Worm (Caenorhabditis elegans) whole organism, young adult: ENCODE results near the gene F54H5.3.

ENCODE experiments used
- B0336.3 ChIP-seq: fragments of 200-800 bp; sonication (Bioruptor generic); IDR thresholded peaks from 2 replicates; pipeline ENCODE4 v1.3.6; 2022; ENCODE audit warnings: missing genetic modification characterization, missing compliant biosample characterization
- F10E7.11 ChIP-seq: sonication (generic microtip); optimal IDR thresholded peaks from 2 replicates; lab custom pipeline; 2017; ENCODE audit warnings: mild to moderate bottlenecking, missing genetic modification characterization, moderate library complexity, missing compliant biosample characterization
- F23B12.7 ChIP-seq: sonication (generic microtip); optimal IDR thresholded peaks from 2 replicates; lab custom pipeline; 2017; ENCODE audit warnings: missing genetic modification characterization, mild to moderate bottlenecking, missing compliant biosample characterization, antibody characterized with exemption, moderate library complexity; ENCODE audit not compliant: insufficient read depth
- F33H1.4 ChIP-seq: fragments of 200-800 bp; sonication (Bioruptor generic); IDR thresholded peaks from 2 replicates; pipeline ENCODE4 v1.3.6; 2022; ENCODE audit warnings: missing genetic modification reagents, missing genetic modification characterization, missing compliant biosample characterization
- F39B2.1 ChIP-seq: fragments of 200-800 bp; sonication (Bioruptor generic); IDR thresholded peaks from 2 replicates; pipeline ENCODE4 v1.3.6; 2022; ENCODE audit warnings: missing genetic modification reagents, missing genetic modification characterization, missing compliant biosample characterization
- F57A8.1 ChIP-seq: fragments of 200-800 bp; sonication (Bioruptor generic); optimal IDR thresholded peaks from 2 replicates; lab custom pipeline; 2018; ENCODE audit warnings: mild to moderate bottlenecking, missing genetic modification characterization, moderate library complexity, missing compliant biosample characterization
- Y53F4B.3 ChIP-seq: fragments of 200-800 bp; sonication (Bioruptor generic); IDR thresholded peaks from 2 replicates; pipeline ENCODE4 v1.3.6; 2022; ENCODE audit warnings: missing genetic modification reagents, missing genetic modification characterization, missing compliant biosample characterization
- ZK185.1 ChIP-seq: sonication (generic microtip); optimal IDR thresholded peaks from 2 replicates; lab custom pipeline; 2016; ENCODE audit warnings: mild to moderate bottlenecking, missing genetic modification characterization, missing compliant biosample characterization; ENCODE audit not compliant: poor library complexity, severe bottlenecking
- ama-1 ChIP-seq, 3 experiments: fragments of 150-350 bp in 1 of 3; sonication (generic microtip) in 2 of 3; optimal IDR thresholded peaks; 2 replicates each; lab custom pipeline; 2014 to 2018; ENCODE audit warnings: missing biosample characterization in 2 of 3, missing genetic modification characterization in 2 of 3, missing genetic modification reagents in 2 of 3
- aptf-2 ChIP-seq: fragments of 200-800 bp; sonication (Bioruptor generic); conservative IDR thresholded peaks from 2 replicates; pipeline ENCODE4 v1.3.6; 2022; ENCODE audit warnings: missing genetic modification reagents, missing genetic modification characterization, missing compliant biosample characterization
- bed-1 ChIP-seq: fragments of 200-800 bp; sonication (Bioruptor generic); IDR thresholded peaks from 2 replicates; pipeline ENCODE4 v1.3.6; 2022; ENCODE audit warnings: missing genetic modification reagents, missing genetic modification characterization, missing compliant biosample characterization
- bed-2 ChIP-seq: fragments of 200-800 bp; sonication (Bioruptor generic); IDR thresholded peaks from 2 replicates; pipeline ENCODE4 v1.3.6; 2022; ENCODE audit warnings: missing genetic modification reagents, missing genetic modification characterization, missing compliant biosample characterization
- ccch-3 ChIP-seq: fragments of 200-800 bp; sonication (Bioruptor generic); optimal IDR thresholded peaks from 2 replicates; lab custom pipeline; 2018; ENCODE audit warnings: mild to moderate bottlenecking, missing genetic modification characterization, missing compliant biosample characterization
- cebp-1 ChIP-seq, 2 experiments: fragments of 200-800 bp in 1 of 2; sonication (Bioruptor generic) in 1 of 2; sonication (generic microtip) in 1 of 2; IDR thresholded peaks in 1 of 2; optimal IDR thresholded peaks in 1 of 2; 2 replicates each; pipeline versions ENCODE4 v1.3.6 to Lab custom; 2017 to 2022; ENCODE audit warnings: missing compliant biosample characterization in 2 of 2, missing genetic modification characterization in 2 of 2, mild to moderate bottlenecking in 1 of 2, missing genetic modification reagents in 1 of 2, moderate library complexity in 1 of 2
- ets-4 ChIP-seq: fragments of 200-800 bp; sonication (Bioruptor generic); optimal IDR thresholded peaks from 2 replicates; lab custom pipeline; 2018; ENCODE audit warnings: mild to moderate bottlenecking, missing genetic modification characterization, missing compliant biosample characterization
- hmg-1.2 ChIP-seq: fragments of 200-800 bp; sonication (Bioruptor generic); IDR thresholded peaks from 2 replicates; pipeline ENCODE4 v1.3.6; 2022; ENCODE audit warnings: missing genetic modification reagents, missing genetic modification characterization, missing compliant biosample characterization
- hsf-1 ChIP-seq: fragments of 200-800 bp; sonication (Bioruptor generic); IDR thresholded peaks from 2 replicates; pipeline ENCODE4 v1.3.6; 2022; ENCODE audit warnings: missing genetic modification reagents, missing genetic modification characterization, missing compliant biosample characterization
- lin-54 ChIP-seq: fragments of 200-800 bp; sonication (Bioruptor generic); optimal IDR thresholded peaks from 2 replicates; lab custom pipeline; 2018; ENCODE audit warnings: mild to moderate bottlenecking, missing genetic modification characterization, missing compliant biosample characterization
- lsl-1 ChIP-seq: fragments of 200-800 bp; sonication (Bioruptor generic); optimal IDR thresholded peaks from 2 replicates; lab custom pipeline; 2018; ENCODE audit warnings: mild to moderate bottlenecking, missing genetic modification characterization, moderate library complexity, missing compliant biosample characterization
- mxl-1 ChIP-seq: sonication (generic microtip); optimal IDR thresholded peaks from 2 replicates; lab custom pipeline; 2016; ENCODE audit warnings: missing genetic modification characterization, missing compliant biosample characterization
- nhr-80 ChIP-seq: sonication (generic microtip); optimal IDR thresholded peaks from 2 replicates; lab custom pipeline; 2016; ENCODE audit warnings: missing genetic modification characterization, missing compliant biosample characterization
- pha-4 ChIP-seq: fragments of 150-350 bp; sonication (generic microtip); optimal IDR thresholded peaks from 2 replicates; lab custom pipeline; 2014; ENCODE audit warnings: missing biosample characterization, missing genetic modification reagents, missing genetic modification characterization
- rec-8 ChIP-seq, 2 experiments: sonication (generic microtip); optimal IDR thresholded peaks; 2 replicates each; lab custom pipeline; 2016; ENCODE audit warnings: mild to moderate bottlenecking in 2 of 2, missing genetic modification characterization in 2 of 2, missing genetic modification reagents in 2 of 2, missing genotype in 2 of 2, missing biosample characterization in 1 of 2, missing compliant biosample characterization in 1 of 2, moderate library complexity in 1 of 2
- rpc-1 ChIP-seq, 2 experiments: fragments of 150-350 bp in 1 of 2; sonication (generic microtip) in 1 of 2; optimal IDR thresholded peaks; 2 replicates each; lab custom pipeline; 2014 to 2018; ENCODE audit warnings: missing biosample characterization in 1 of 2, missing genetic modification characterization in 1 of 2, missing genetic modification reagents in 1 of 2, missing genotype in 1 of 2
- sea-2 ChIP-seq: fragments of 200-800 bp; sonication (Bioruptor generic); IDR thresholded peaks from 2 replicates; pipeline ENCODE4 v1.3.6; 2022; ENCODE audit warnings: missing genetic modification characterization, missing compliant biosample characterization
- snpc-1.3 ChIP-seq: sonication (generic microtip); optimal IDR thresholded peaks from 2 replicates; lab custom pipeline; 2017; ENCODE audit warnings: missing genetic modification characterization, mild to moderate bottlenecking, missing compliant biosample characterization, antibody characterized with exemption, moderate library complexity, missing genotype, missing genetic modification reagents; ENCODE audit not compliant: insufficient read depth
- snpc-3.4 ChIP-seq: sonication (generic microtip); optimal IDR thresholded peaks from 2 replicates; lab custom pipeline; 2017; ENCODE audit warnings: missing genetic modification characterization, mild to moderate bottlenecking, missing compliant biosample characterization, antibody characterized with exemption, moderate library complexity, missing genotype, missing genetic modification reagents
- zim-3 ChIP-seq: sonication (generic microtip); optimal IDR thresholded peaks from 2 replicates; lab custom pipeline; 2017; ENCODE audit warnings: mild to moderate bottlenecking, missing genetic modification characterization, moderate library complexity, missing compliant biosample characterization
- ztf-26 ChIP-seq: sonication (generic microtip); optimal IDR thresholded peaks from 2 replicates; lab custom pipeline; 2017; ENCODE audit warnings: missing genetic modification characterization, missing compliant biosample characterization

The F54H5.3 gene

DNA sequence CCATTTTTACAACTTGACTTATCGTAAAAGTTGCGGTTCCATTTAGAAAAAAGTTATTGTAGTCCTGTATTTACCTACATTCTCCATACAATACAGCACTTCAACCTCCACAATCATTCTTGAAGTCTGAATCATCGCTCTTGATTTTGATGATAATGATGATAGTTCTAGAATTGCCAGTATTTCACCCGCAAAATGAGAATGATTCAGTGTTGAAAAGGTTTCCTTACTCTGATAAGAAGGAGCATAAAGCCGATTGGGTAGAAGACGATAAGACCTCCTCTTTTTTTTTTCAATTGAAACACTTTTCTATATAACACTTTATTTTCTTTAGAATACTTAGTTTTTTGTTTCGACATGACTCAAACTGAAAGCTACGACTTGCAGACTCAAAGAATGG, 8.8 kb downstream of the F54H5.3 start, which contains the start of gene T19D12.4:
Gene T19D12.4, plus strand, starts transcription at position 295 of the 400 bp plus-strand sequence.
- TF ChIP-seq bed-1 (no peak), nhr-80 (tag; lab: Kevin White, UChicago) (peak; percentile 11), rec-8 (tag; optimal IDR thresholded peaks at IDR 0.05; lab: Kevin White, UChicago) (no peak), lin-54 (GFP tag; lab: Kevin White, UChicago) (no peak), B0336.3 (GFP tag; lab: Robert Waterston, UW) (no peak), F23B12.7 (tag; lab: Kevin White, UChicago) (no peak), aptf-2 (GFP tag; lab: Robert Waterston, UW) (no peak), sea-2 (no peak)
- TF ChIP-seq, all 124 proteins: peak for 1

DNA sequence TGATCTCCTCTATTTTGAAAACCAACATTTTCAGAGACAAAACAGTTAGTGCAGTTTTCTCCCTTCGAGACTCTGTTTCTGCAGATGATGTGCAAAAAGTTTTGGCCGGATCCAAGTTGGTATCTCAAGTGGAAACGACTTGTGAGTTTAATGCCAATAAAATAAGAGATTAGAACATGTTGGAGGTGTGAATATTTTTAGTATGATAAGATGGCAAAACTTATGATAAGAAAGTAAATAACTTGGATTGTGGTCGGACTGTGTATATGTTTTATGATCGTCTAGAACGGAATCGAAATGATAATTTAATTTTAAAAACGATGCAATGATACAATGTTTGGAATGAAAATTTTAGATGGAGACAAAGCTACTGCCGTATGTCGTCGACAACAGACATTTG, 10.0 kb downstream of the F54H5.3 start:
- TF ChIP-seq F33H1.4 (GFP tag; lab: Robert Waterston, UW) (no peak), F57A8.1 (GFP tag; lab: Kevin White, UChicago) (no peak), mxl-1 (no peak), rpc-1 (optimal IDR thresholded peaks at IDR 0.05; lab: Kevin White, UChicago) (no peak), rpc-1 (tag; optimal IDR thresholded peaks at IDR 0.05; lab: Kevin White, UChicago) (no peak), zim-3 (no peak), ets-4 (GFP tag; lab: Kevin White, UChicago) (no peak), lsl-1 (no peak), ccch-3 (GFP tag; lab: Kevin White, UChicago) (no peak), Y53F4B.3 (GFP tag; lab: Robert Waterston, UW) (no peak)

ce11 chrII:6636136-6636535, 14.2 kb downstream of the F54H5.3 start, which contains the start of gene T19D12.5:
TSS of gene T19D12.5 (minus strand) at chrII:6636236.
- TF ChIP-seq pha-4 (tag; lab: Kevin White, UChicago) (no peak), ZK185.1 (no peak), cebp-1 (GFP tag; IDR thresholded peaks at IDR 0.05; lab: Robert Waterston, UW) (no peak), cebp-1 (tag; optimal IDR thresholded peaks at IDR 0.05; lab: Kevin White, UChicago) (peak; percentile 13), F57A8.1 (GFP tag; lab: Kevin White, UChicago) (no peak), hsf-1 (no peak)

- TF ChIP-seq snpc-3.4 (tag; lab: Kevin White, UChicago), result no peak
- TF ChIP-seq, all 124 proteins: peak for 0
Measured at ce11 chrII:6637854-6638253, 15.9 kb downstream of the F54H5.3 start.

DNA sequence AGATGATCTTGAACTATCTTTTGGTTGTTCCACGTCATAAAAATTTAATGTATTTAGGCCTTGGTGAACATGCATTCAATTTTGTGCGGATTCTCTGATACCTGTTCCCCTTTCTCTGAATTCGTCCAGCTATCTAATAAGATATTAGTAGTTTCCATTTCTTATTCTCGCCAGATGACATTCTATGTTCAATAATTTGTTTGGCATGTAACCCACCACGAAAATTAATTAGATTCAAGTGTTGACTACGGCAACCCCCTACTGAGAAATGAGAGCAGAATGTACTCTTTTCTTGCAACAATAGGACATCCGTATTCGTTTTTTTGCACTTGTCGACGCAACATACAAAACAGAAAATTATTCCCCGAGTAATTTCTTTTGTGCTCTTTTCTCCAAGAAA, 20.2 kb downstream of the F54H5.3 start:
- no peak for TF ChIP-seq F10E7.11
- no peak for TF ChIP-seq bed-2 (GFP tag; lab: Robert Waterston, UW)
- TF ChIP-seq F39B2.1, result no peak
- TF ChIP-seq ama-1 (optimal IDR thresholded peaks at IDR 0.05; lab: Kevin White, UChicago), result no peak
- no peak for TF ChIP-seq ama-1 (GFP tag; optimal IDR thresholded peaks at IDR 0.05; lab: Kevin White, UChicago)
- no peak for TF ChIP-seq snpc-1.3
- no peak for TF ChIP-seq hsf-1

ce11 chrII:6642651-6643167, 20.7 kb downstream of the F54H5.3 start, which contains the start of gene T19D12.6:
TSS of gene T19D12.6 (minus strand) at chrII:6643117.
- no peak for TF ChIP-seq ztf-26 (tag; lab: Kevin White, UChicago)
- peak; percentile 6; the same call in 1 of the 2 replicates for TF ChIP-seq hmg-1.2 (GFP tag; lab: Robert Waterston, UW)
